Fruit fly (Drosophila melanogaster) whole organism, embryonic: ENCODE results near the gene CG9107.

ENCODE experiments used
- BEAF-32 ChIP-seq: fragments of 200-800 bp; sonication (Bioruptor generic); optimal IDR thresholded peaks from 3 replicates; lab custom pipeline; 2017; ENCODE audit warnings: missing biosample characterization, missing genetic modification characterization, mild to moderate bottlenecking, moderate library complexity, missing genetic modification reagents
- CG11085 ChIP-seq: fragments of 200-800 bp; sonication (Bioruptor generic); IDR thresholded peaks from 2 replicates; pipeline ENCODE4 v1.3.6; 2022; ENCODE audit warnings: missing biosample characterization, missing genetic modification characterization
- CG12219 ChIP-seq: fragments of 200-800 bp; sonication (Bioruptor generic); optimal IDR thresholded peaks from 3 replicates; lab custom pipeline; 2018; ENCODE audit warnings: missing biosample characterization, mild to moderate bottlenecking, missing genetic modification characterization
- CG1233 ChIP-seq: fragments of 200-800 bp; sonication (Bioruptor generic); optimal IDR thresholded peaks from 4 replicates; lab custom pipeline; 2018; ENCODE audit warnings: missing biosample characterization, mild to moderate bottlenecking, missing genetic modification characterization
- CG13287 ChIP-seq: fragments of 200-800 bp; sonication (Bioruptor generic); IDR thresholded peaks from 2 replicates; pipeline ENCODE4 v1.3.6; 2022; ENCODE audit warnings: missing biosample characterization, missing genetic modification characterization; ENCODE audit not compliant: partially characterized antibody
- CG13624 ChIP-seq: fragments of 200-800 bp; sonication (Bioruptor generic); optimal IDR thresholded peaks from 2 replicates; lab custom pipeline; 2016; ENCODE audit warnings: missing biosample characterization, missing genetic modification characterization
- CG1529 ChIP-seq: fragments of 200-800 bp; sonication (Bioruptor generic); optimal IDR thresholded peaks from 3 replicates; lab custom pipeline; 2018; ENCODE audit warnings: missing biosample characterization, missing genetic modification characterization
- CG15514 ChIP-seq: fragments of 200-800 bp; sonication (Bioruptor generic); optimal IDR thresholded peaks from 3 replicates; lab custom pipeline; 2017; ENCODE audit warnings: missing biosample characterization, missing genetic modification characterization, mild to moderate bottlenecking, moderate library complexity, missing genetic modification reagents
- CG17186 ChIP-seq: fragments of 200-800 bp; sonication (Bioruptor generic); optimal IDR thresholded peaks from 3 replicates; lab custom pipeline; 2017; ENCODE audit warnings: missing biosample characterization, missing genetic modification reagents, missing genetic modification characterization
- CG17385 ChIP-seq: fragments of 200-800 bp; sonication (Bioruptor generic); optimal IDR thresholded peaks from 3 replicates; lab custom pipeline; 2018; ENCODE audit warnings: missing biosample characterization, mild to moderate bottlenecking, missing genetic modification characterization
- CG18619 ChIP-seq: fragments of 200-800 bp; sonication (Bioruptor generic); optimal IDR thresholded peaks from 3 replicates; lab custom pipeline; 2017; ENCODE audit warnings: missing biosample characterization, mild to moderate bottlenecking, missing genetic modification characterization
- CG2678 ChIP-seq: fragments of 200-800 bp; sonication (Bioruptor generic); optimal IDR thresholded peaks from 3 replicates; lab custom pipeline; 2019; ENCODE audit warnings: missing biosample characterization, mild to moderate bottlenecking, missing genetic modification characterization, moderate library complexity
- CG32532 ChIP-seq: fragments of 200-800 bp; sonication (Bioruptor generic); IDR thresholded peaks from 2 replicates; pipeline ENCODE4 v1.3.6; 2022; ENCODE audit warnings: missing biosample characterization, missing genetic modification characterization
- CG4730 ChIP-seq: fragments of 200-800 bp; sonication (Bioruptor generic); IDR thresholded peaks from 2 replicates; pipeline ENCODE4 v1.3.6; 2022; ENCODE audit warnings: missing biosample characterization, missing genetic modification characterization
- CG4854 ChIP-seq: fragments of 200-800 bp; sonication (Bioruptor generic); optimal IDR thresholded peaks from 2 replicates; lab custom pipeline; 2016; ENCODE audit warnings: missing biosample characterization, missing genetic modification characterization, inconsistent platforms
- CG5180 ChIP-seq: fragments of 200-800 bp; sonication (Bioruptor generic); optimal IDR thresholded peaks from 3 replicates; lab custom pipeline; 2017; ENCODE audit warnings: missing biosample characterization, missing genetic modification characterization, mild to moderate bottlenecking, moderate library complexity, missing genetic modification reagents
- CG6272 ChIP-seq: fragments of 200-800 bp; sonication (Bioruptor generic); IDR thresholded peaks from 2 replicates; pipeline ENCODE4 v1.3.6; 2022; ENCODE audit warnings: missing biosample characterization, missing genetic modification characterization
- CG7928 ChIP-seq: fragments of 200-800 bp; sonication (Bioruptor generic); optimal IDR thresholded peaks from 2 replicates; lab custom pipeline; 2017; ENCODE audit warnings: missing biosample characterization, mild to moderate bottlenecking, missing genetic modification characterization
- CG9609 ChIP-seq: fragments of 200-800 bp; sonication (Bioruptor generic); optimal IDR thresholded peaks from 3 replicates; lab custom pipeline; 2016; ENCODE audit warnings: missing biosample characterization, missing genetic modification characterization
- CkIIα-i1 ChIP-seq: fragments of 200-800 bp; sonication (Bioruptor generic); IDR thresholded peaks from 2 replicates; pipeline ENCODE4 v1.3.6; 2022; ENCODE audit warnings: missing biosample characterization, missing genetic modification characterization
- Ets65A ChIP-seq: fragments of 200-800 bp; sonication (Bioruptor generic); peaks from one replicate; lab custom pipeline; 2016; ENCODE audit warnings: missing biosample characterization, missing genetic modification characterization
- Gsc ChIP-seq: fragments of 200-800 bp; sonication (Bioruptor generic); IDR thresholded peaks from 2 replicates; pipeline ENCODE4 v1.3.6; 2022; ENCODE audit warnings: missing biosample characterization, missing genetic modification characterization
- HLHmδ ChIP-seq: fragments of 200-800 bp; sonication (Bioruptor generic); optimal IDR thresholded peaks from 2 replicates; lab custom pipeline; 2018; ENCODE audit warnings: missing biosample characterization, mild to moderate bottlenecking, missing genetic modification characterization, moderate library complexity
- Lhr ChIP-seq: fragments of 200-800 bp; sonication (Bioruptor generic); optimal IDR thresholded peaks from 3 replicates; lab custom pipeline; 2017; ENCODE audit warnings: mild to moderate bottlenecking, missing biosample characterization, missing genetic modification reagents, missing genetic modification characterization
- Lpt ChIP-seq: fragments of >200 bp; optimal IDR thresholded peaks from 2 replicates; lab custom pipeline; 2018; ENCODE audit warnings: missing biosample characterization, missing genetic modification characterization
- Max ChIP-seq: fragments of 200-800 bp; sonication (Bioruptor generic); optimal IDR thresholded peaks from 2 replicates; lab custom pipeline; 2016; ENCODE audit warnings: missing biosample characterization, mild to moderate bottlenecking, missing genetic modification characterization
- Meics ChIP-seq: fragments of 200-800 bp; sonication (Bioruptor generic); optimal IDR thresholded peaks from 2 replicates; lab custom pipeline; 2017; ENCODE audit warnings: missing biosample characterization, mild to moderate bottlenecking, missing genetic modification characterization
- Mes4 ChIP-seq: fragments of 200-800 bp; sonication (Bioruptor generic); optimal IDR thresholded peaks from 2 replicates; lab custom pipeline; 2016; ENCODE audit warnings: missing biosample characterization, missing genetic modification characterization
- Myb ChIP-seq: fragments of 200-800 bp; sonication (Bioruptor generic); optimal IDR thresholded peaks from 2 replicates; lab custom pipeline; 2016; ENCODE audit warnings: missing biosample characterization, missing genetic modification characterization
- PHDP ChIP-seq: fragments of 200-800 bp; sonication (Bioruptor generic); optimal IDR thresholded peaks from 3 replicates; lab custom pipeline; 2018; ENCODE audit warnings: missing biosample characterization, mild to moderate bottlenecking, missing genetic modification characterization, moderate library complexity
- Pdp1 ChIP-seq, 2 experiments: fragments of 200-800 bp; sonication (Bioruptor generic); optimal IDR thresholded peaks; 3 replicates each; lab custom pipeline; 2016; ENCODE audit warnings: missing biosample characterization in 2 of 2, missing genetic modification characterization in 2 of 2, mild to moderate bottlenecking in 1 of 2, moderate library complexity in 1 of 2
- Sry-δ ChIP-seq: fragments of 200-800 bp; sonication (Bioruptor generic); optimal IDR thresholded peaks from 2 replicates; lab custom pipeline; 2016; ENCODE audit warnings: missing biosample characterization, missing genetic modification characterization
- Stat92E ChIP-seq, 3 experiments: fragments of >200 bp in 2 of 3; fragments of 200-800 bp in 1 of 3; sonication (Bioruptor generic) in 1 of 3; optimal IDR thresholded peaks; 2 replicates each; lab custom pipeline; 2017 to 2019; ENCODE audit warnings: missing biosample characterization in 3 of 3, missing genetic modification characterization in 3 of 3, mild to moderate bottlenecking in 1 of 3, moderate library complexity in 1 of 3
- Vsx1 ChIP-seq: fragments of 200-800 bp; sonication (Bioruptor generic); optimal IDR thresholded peaks from 2 replicates; lab custom pipeline; 2017; ENCODE audit warnings: missing biosample characterization, mild to moderate bottlenecking, missing genetic modification characterization, missing genetic modification reagents
- YL-1 ChIP-seq: fragments of 200-800 bp; sonication (Bioruptor generic); optimal IDR thresholded peaks from 3 replicates; lab custom pipeline; 2017; ENCODE audit warnings: missing biosample characterization, mild to moderate bottlenecking, missing genetic modification characterization
- ara ChIP-seq: fragments of 200-800 bp; sonication (Bioruptor generic); IDR thresholded peaks from 2 replicates; pipeline ENCODE4 v1.3.6; 2022; ENCODE audit warnings: missing biosample characterization, missing genetic modification characterization
- bcd ChIP-seq: fragments of 200-800 bp; sonication (Bioruptor generic); optimal IDR thresholded peaks from 2 replicates; lab custom pipeline; 2017; ENCODE audit warnings: missing biosample characterization, mild to moderate bottlenecking, missing genetic modification characterization
- caup ChIP-seq: fragments of 200-800 bp; sonication (Bioruptor generic); optimal IDR thresholded peaks from 3 replicates; lab custom pipeline; 2017; ENCODE audit warnings: missing biosample characterization, mild to moderate bottlenecking, missing genetic modification characterization, moderate library complexity; ENCODE audit not compliant: severe bottlenecking
- chif ChIP-seq, 2 experiments: fragments of 200-800 bp; sonication (Bioruptor generic); optimal IDR thresholded peaks; 3 replicates each; lab custom pipeline; 2016; ENCODE audit warnings: missing biosample characterization in 2 of 2, missing genetic modification characterization in 2 of 2
- corto ChIP-seq: fragments of 200-800 bp; sonication (Bioruptor generic); optimal IDR thresholded peaks from 2 replicates; lab custom pipeline; 2016; ENCODE audit warnings: missing biosample characterization, mild to moderate bottlenecking, missing genetic modification characterization, moderate library complexity
- crol ChIP-seq: fragments of 200-800 bp; sonication (Bioruptor generic); IDR thresholded peaks from 2 replicates; pipeline ENCODE4 v1.3.6; 2022; ENCODE audit warnings: missing biosample characterization, missing genetic modification characterization
- fru ChIP-seq: fragments of >200 bp; optimal IDR thresholded peaks from 2 replicates; lab custom pipeline; 2017
- gcm2 ChIP-seq: fragments of 200-800 bp; sonication (Bioruptor generic); optimal IDR thresholded peaks from 2 replicates; lab custom pipeline; 2016; ENCODE audit warnings: missing biosample characterization, missing genetic modification characterization
- lab ChIP-seq: fragments of 200-800 bp; sonication (Bioruptor generic); optimal IDR thresholded peaks from 3 replicates; lab custom pipeline; 2017; ENCODE audit warnings: missing biosample characterization, missing genetic modification characterization, mild to moderate bottlenecking, moderate library complexity, missing genetic modification reagents
- mirr ChIP-seq: fragments of 200-800 bp; sonication (Bioruptor generic); optimal IDR thresholded peaks from 3 replicates; lab custom pipeline; 2018; ENCODE audit warnings: missing biosample characterization, mild to moderate bottlenecking, missing genetic modification characterization
- peb ChIP-seq: fragments of 200-800 bp; sonication (Bioruptor generic); IDR thresholded peaks from 2 replicates; pipeline ENCODE4 v1.3.6; 2022; ENCODE audit warnings: missing biosample characterization, missing genetic modification characterization
- repo ChIP-seq: fragments of 200-800 bp; sonication (Bioruptor generic); optimal IDR thresholded peaks from 2 replicates; lab custom pipeline; 2016; ENCODE audit warnings: missing biosample characterization, missing genetic modification characterization
- wek ChIP-seq: fragments of 200-800 bp; sonication (Bioruptor generic); optimal IDR thresholded peaks from 3 replicates; lab custom pipeline; 2018; ENCODE audit warnings: missing biosample characterization, mild to moderate bottlenecking, missing genetic modification characterization, moderate library complexity

Gene CG9107

dm6 chr2L:5981433-5982333 lies 42.7 kb downstream of the CG9107 start, which contains the start of gene eIF4A (continued):
- TF ChIP-seq CG4730 (no peak), CG17385 (GFP tag; lab: Kevin White, UChicago) (peak; percentile 16), CG6272 (GFP tag; lab: Robert Waterston, UW) (0 out of 2 replicates have a peak, but pooled peaks have one; percentile 43), BEAF-32 (GFP tag; lab: Kevin White, UChicago) (peak; percentile 96), CG13624 (GFP tag; lab: Kevin White, UChicago) (peak; percentile 20), CG7928 (GFP tag; lab: Kevin White, UChicago) (peak; percentile 96), HLHmδ (peak; percentile 6), CG9609 (GFP tag; lab: Kevin White, UChicago) (peak; percentile 18), caup (GFP tag; lab: Kevin White, UChicago) (peak; percentile 67), CG13287 (GFP tag; lab: Robert Waterston, UW) (no peak), CG32532 (GFP tag; lab: Robert Waterston, UW) (no peak), Lpt (GFP tag; lab: Kevin White, UChicago) (no peak), Stat92E (GFP tag; optimal IDR thresholded peaks at IDR 0.05; lab: Kevin White, UChicago) (peak in 1 of 3 experiments; percentile 2), YL-1 (GFP tag; lab: Kevin White, UChicago) (peak; percentile 24), Vsx1 (GFP tag; lab: Kevin White, UChicago) (peak; percentile 26), repo (GFP tag; lab: Kevin White, UChicago) (peak; percentile 5), CG15514 (GFP tag; lab: Kevin White, UChicago) (peak; percentile 41), fru (lab: Kevin White, UChicago) (no peak), CG5180 (GFP tag; lab: Kevin White, UChicago) (no peak), Max (GFP tag; lab: Kevin White, UChicago) (peak; percentile 50), Gsc (GFP tag; lab: Robert Waterston, UW) (no peak), Myb (GFP tag; lab: Kevin White, UChicago) (peak; percentile 19), wek (GFP tag; lab: Kevin White, UChicago) (peak; percentile 38), PHDP (tag; lab: Kevin White, UChicago) (peak; percentile 41), bcd (GFP tag; lab: Kevin White, UChicago) (peak; percentile 42), corto (GFP tag; lab: Kevin White, UChicago) (no peak), crol (GFP tag; lab: Robert Waterston, UW) (no peak), Pdp1 (GFP tag; optimal IDR thresholded peaks at IDR 0.05; lab: Kevin White, UChicago) (peak in 1 of 2 experiments; percentile 40), CG2678 (tag; lab: Kevin White, UChicago) (peak; percentile 15), CG17186 (GFP tag; lab: Kevin White, UChicago) (peak; percentile 64), Lhr (GFP tag; lab: Kevin White, UChicago) (peak; percentile 76), chif (GFP tag; optimal IDR thresholded peaks at IDR 0.05; lab: Kevin White, UChicago) (peak in 1 of 2 experiments; percentile 29), CG4854 (GFP tag; lab: Kevin White, UChicago) (no peak), CG1233 (GFP tag; lab: Kevin White, UChicago) (peak; percentile 44), Mes4 (GFP tag; lab: Kevin White, UChicago) (peak; percentile 54), peb (GFP tag; lab: Robert Waterston, UW) (no peak), CG11085 (GFP tag; lab: Robert Waterston, UW) (no peak), ara (GFP tag; lab: Robert Waterston, UW) (no peak), CkIIα-i1 (GFP tag; lab: Robert Waterston, UW) (no peak), CG12219 (GFP tag; lab: Kevin White, UChicago) (peak; percentile 17), lab (GFP tag; lab: Kevin White, UChicago) (peak; percentile 18), Meics (GFP tag; lab: Kevin White, UChicago) (peak; percentile 15), gcm2 (GFP tag; lab: Kevin White, UChicago) (peak; percentile 13), mirr (GFP tag; lab: Kevin White, UChicago) (peak; percentile 40), CG18619 (peak; percentile 47), Ets65A (GFP tag; lab: Kevin White, UChicago) (peak; percentile 90), Sry-δ (GFP tag; lab: Kevin White, UChicago) (peak; percentile 95), CG1529 (GFP tag; lab: Kevin White, UChicago) (peak; percentile 0)
